Worm (Caenorhabditis elegans) whole organism, L3 larva: Measurements from ENCODE around the gene Y116F11A.3.

Experiments used
- mdl-1 ChIP-seq: fragments of 150-350 bp; optimal IDR thresholded peaks from 2 replicates; lab custom pipeline; 2014; ENCODE audit warnings: missing biosample characterization, missing genetic modification characterization
- pha-4 ChIP-seq: fragments of 150-350 bp; optimal IDR thresholded peaks from 2 replicates; lab custom pipeline; 2014; ENCODE audit warnings: missing biosample characterization, missing genetic modification reagents, missing genetic modification characterization
- ztf-4 ChIP-seq: fragments of 150-350 bp; optimal IDR thresholded peaks from 2 replicates; lab custom pipeline; 2014; ENCODE audit warnings: missing biosample characterization, missing genetic modification characterization

DNA sequence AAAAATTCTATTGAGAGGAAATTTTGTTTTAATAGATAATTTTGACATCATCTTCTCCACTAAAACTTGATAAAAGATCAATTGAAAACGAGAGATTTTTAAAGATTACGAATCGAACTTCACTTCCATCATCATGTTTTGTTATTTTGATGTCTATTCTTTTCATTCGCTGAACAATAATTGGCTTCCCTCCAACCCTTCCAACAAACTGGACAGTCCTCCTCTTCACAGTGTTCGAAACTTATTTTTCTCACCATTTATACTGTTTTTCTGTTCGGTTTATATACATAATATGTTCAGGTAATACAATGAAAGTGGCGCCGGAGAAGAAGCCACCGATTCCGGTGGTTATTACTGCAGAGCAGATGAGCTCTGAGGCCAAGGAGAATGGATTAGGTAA lies 31.9 kb downstream of the Y116F11A.3 start, which contains the start of gene M162.5:
- TF ChIP-seq ztf-4 (tag; lab: Kevin White, UChicago) (no peak), pha-4 (tag; lab: Kevin White, UChicago) (no peak), mdl-1 (tag; lab: Kevin White, UChicago) (no peak)
